Worm (Caenorhabditis elegans) whole organism, L1 larva: ENCODE data around the gene F17H10.4.

ENCODE experiments used
- Y116A8C.19 ChIP-seq: sonication (generic microtip); optimal IDR thresholded peaks from 2 replicates; lab custom pipeline; 2016; ENCODE audit warnings: missing compliant biosample characterization, missing genetic modification characterization, borderline replicate concordance
- aly-2 ChIP-seq: fragments of 150-350 bp; optimal IDR thresholded peaks from 2 replicates; lab custom pipeline; 2014; ENCODE audit warnings: missing biosample characterization, missing genetic modification characterization
- ama-1 ChIP-seq: fragments of 150-350 bp; optimal IDR thresholded peaks from 2 replicates; lab custom pipeline; 2014
- blmp-1 ChIP-seq: fragments of 150-350 bp; optimal IDR thresholded peaks from 2 replicates; lab custom pipeline; 2014; ENCODE audit warnings: missing biosample characterization, missing genetic modification characterization
- ceh-8 ChIP-seq: fragments of 200-800 bp; sonication (Bioruptor generic); optimal IDR thresholded peaks from 2 replicates; lab custom pipeline; 2018; ENCODE audit warnings: mild to moderate bottlenecking, missing genetic modification characterization, moderate library complexity, missing compliant biosample characterization
- ceh-82 ChIP-seq, 3 experiments: fragments of 150-350 bp in 1 of 3; sonication (generic microtip) in 2 of 3; optimal IDR thresholded peaks; 2 replicates each; lab custom pipeline; 2014 to 2017; ENCODE audit warnings: missing biosample characterization in 3 of 3, missing genetic modification characterization in 3 of 3
- ceh-88 ChIP-seq: fragments of 200-800 bp; sonication (Bioruptor generic); IDR thresholded peaks from 2 replicates; pipeline ENCODE4 v1.3.6; 2022; ENCODE audit warnings: missing genetic modification characterization, missing compliant biosample characterization
- ceh-90 ChIP-seq: sonication (generic microtip); optimal IDR thresholded peaks from 2 replicates; lab custom pipeline; 2016; ENCODE audit warnings: missing genetic modification characterization, missing compliant biosample characterization
- ces-1 ChIP-seq: fragments of 150-350 bp; optimal IDR thresholded peaks from 2 replicates; lab custom pipeline; 2014; ENCODE audit warnings: missing biosample characterization, missing genetic modification reagents, missing genetic modification characterization
- dpl-1 ChIP-seq, 3 experiments: fragments of 150-350 bp in 2 of 3; sonication (generic microtip) in 1 of 3; optimal IDR thresholded peaks; 2 replicates each; lab custom pipeline; 2014 to 2017; ENCODE audit warnings: missing biosample characterization in 3 of 3, missing genetic modification characterization in 3 of 3, missing genetic modification reagents in 3 of 3
- dsc-1 ChIP-seq: sonication (generic microtip); optimal IDR thresholded peaks from 2 replicates; lab custom pipeline; 2016; ENCODE audit warnings: mild to moderate bottlenecking, missing genetic modification characterization, missing compliant biosample characterization
- efl-1 ChIP-seq, 4 experiments: fragments of 150-350 bp; optimal IDR thresholded peaks in 3 of 4; peaks in 1 of 4; 1 replicate in 1 of 4; 2 replicates in 3 of 4; lab custom pipeline; 2014; ENCODE audit warnings: missing biosample characterization in 2 of 4, missing genetic modification characterization in 2 of 4, missing genetic modification reagents in 2 of 4
- egl-27 ChIP-seq, 2 experiments: fragments of 150-350 bp in 1 of 2; sonication (generic microtip); optimal IDR thresholded peaks; 3 replicates each; lab custom pipeline; 2017 to 2018; ENCODE audit warnings: missing biosample characterization in 2 of 2, missing genetic modification characterization in 2 of 2, missing genetic modification reagents in 2 of 2
- elt-3 ChIP-seq, 6 experiments: fragments of 150-350 bp in 1 of 6; sonication (generic microtip); optimal IDR thresholded peaks; 2 replicates each; lab custom pipeline; 2017 to 2018; ENCODE audit warnings: missing biosample characterization in 6 of 6, missing genetic modification characterization in 6 of 6, inconsistent platforms in 1 of 6
- hlh-17 ChIP-seq: fragments of 200-800 bp; sonication (Bioruptor generic); optimal IDR thresholded peaks from 2 replicates; lab custom pipeline; 2018; ENCODE audit warnings: missing genetic modification characterization, mild to moderate bottlenecking, missing compliant biosample characterization, moderate library complexity, borderline replicate concordance
- hlh-4 ChIP-seq: sonication (generic microtip); optimal IDR thresholded peaks from 2 replicates; lab custom pipeline; 2016; ENCODE audit warnings: mild to moderate bottlenecking, missing genetic modification characterization, missing compliant biosample characterization
- hpl-2 ChIP-seq: fragments of 150-350 bp; optimal IDR thresholded peaks from 2 replicates; lab custom pipeline; 2014; ENCODE audit warnings: missing biosample characterization, missing genetic modification reagents, missing genetic modification characterization
- jun-1 ChIP-seq: fragments of 150-350 bp; optimal IDR thresholded peaks from 2 replicates; lab custom pipeline; 2014; ENCODE audit warnings: missing biosample characterization, missing genetic modification reagents, missing genetic modification characterization
- lin-13 ChIP-seq: fragments of 150-350 bp; optimal IDR thresholded peaks from 2 replicates; lab custom pipeline; 2014; ENCODE audit warnings: missing biosample characterization, missing genetic modification reagents, missing genetic modification characterization
- lin-14 ChIP-seq: fragments of 200-800 bp; sonication (Bioruptor generic); optimal IDR thresholded peaks from 2 replicates; lab custom pipeline; 2018; ENCODE audit warnings: mild to moderate bottlenecking, missing genetic modification characterization, moderate library complexity, missing compliant biosample characterization
- lin-15B ChIP-seq: fragments of 150-350 bp; sonication (generic microtip); optimal IDR thresholded peaks from 3 replicates; lab custom pipeline; 2014; ENCODE audit warnings: missing biosample characterization, missing genetic modification characterization
- lin-35 ChIP-seq, 2 experiments: fragments of 150-350 bp; optimal IDR thresholded peaks; 2 replicates each; lab custom pipeline; 2014; ENCODE audit warnings: missing biosample characterization in 2 of 2, missing genetic modification characterization in 2 of 2, missing genetic modification reagents in 2 of 2
- lsy-2 ChIP-seq, 2 experiments: fragments of 150-350 bp; optimal IDR thresholded peaks; 2 replicates each; lab custom pipeline; 2014; ENCODE audit warnings: missing biosample characterization in 2 of 2, missing genetic modification characterization in 2 of 2
- mab-9 ChIP-seq: fragments of 200-800 bp; sonication (Bioruptor generic); IDR thresholded peaks from 2 replicates; pipeline ENCODE4 v1.3.6; 2022; ENCODE audit warnings: missing genetic modification reagents, missing genetic modification characterization, missing compliant biosample characterization
- mdl-1 ChIP-seq, 2 experiments: fragments of 150-350 bp; optimal IDR thresholded peaks; 2 replicates each; lab custom pipeline; 2014 to 2017; ENCODE audit warnings: missing biosample characterization in 2 of 2, missing genetic modification characterization in 2 of 2, inconsistent platforms in 1 of 2
- nhr-11 ChIP-seq: fragments of 150-350 bp; optimal IDR thresholded peaks from 2 replicates; lab custom pipeline; 2014; ENCODE audit warnings: missing biosample characterization, missing genetic modification characterization
- nhr-12 ChIP-seq: sonication (generic microtip); optimal IDR thresholded peaks from 2 replicates; lab custom pipeline; 2017; ENCODE audit warnings: missing biosample characterization, missing genetic modification characterization
- nhr-19 ChIP-seq: fragments of 200-800 bp; sonication (Bioruptor generic); conservative IDR thresholded peaks from 2 replicates; pipeline ENCODE4 v1.3.6; 2022; ENCODE audit warnings: missing genetic modification characterization, missing compliant biosample characterization
- nhr-20 ChIP-seq: sonication (generic microtip); optimal IDR thresholded peaks from 2 replicates; lab custom pipeline; 2016; ENCODE audit warnings: mild to moderate bottlenecking, missing genetic modification characterization, missing compliant biosample characterization
- nhr-47 ChIP-seq: sonication (generic microtip); optimal IDR thresholded peaks from 2 replicates; lab custom pipeline; 2016; ENCODE audit warnings: mild to moderate bottlenecking, missing genetic modification characterization, moderate library complexity, missing compliant biosample characterization
- nhr-71 ChIP-seq: sonication (generic microtip); optimal IDR thresholded peaks from 2 replicates; lab custom pipeline; 2016; ENCODE audit warnings: mild to moderate bottlenecking, missing genetic modification characterization, moderate library complexity, missing compliant biosample characterization
- nhr-85 ChIP-seq: sonication (generic microtip); peaks from one replicate; lab custom pipeline; 2016; ENCODE audit warnings: missing genetic modification characterization, inconsistent platforms, missing compliant biosample characterization
- nhr-90 ChIP-seq: sonication (generic microtip); optimal IDR thresholded peaks from 2 replicates; lab custom pipeline; 2016; ENCODE audit warnings: mild to moderate bottlenecking, missing genetic modification characterization, missing compliant biosample characterization; ENCODE audit not compliant: poor library complexity
- rnt-1 ChIP-seq: sonication (generic microtip); optimal IDR thresholded peaks from 2 replicates; lab custom pipeline; 2016; ENCODE audit warnings: mild to moderate bottlenecking, missing genetic modification characterization, moderate library complexity, missing compliant biosample characterization
- skn-1 ChIP-seq: fragments of 150-350 bp; optimal IDR thresholded peaks from 2 replicates; lab custom pipeline; 2014; ENCODE audit warnings: missing biosample characterization, missing genetic modification characterization
- snpc-4 ChIP-seq: fragments of 150-350 bp; optimal IDR thresholded peaks from 2 replicates; lab custom pipeline; 2014; ENCODE audit warnings: missing biosample characterization, missing genetic modification characterization
- snu-23 ChIP-seq: sonication (generic microtip); optimal IDR thresholded peaks from 2 replicates; lab custom pipeline; 2016; ENCODE audit warnings: missing genetic modification characterization, missing compliant biosample characterization
- tbx-2 ChIP-seq: sonication (generic microtip); optimal IDR thresholded peaks from 2 replicates; lab custom pipeline; 2016; ENCODE audit warnings: missing genetic modification characterization, missing compliant biosample characterization
- tlp-1 ChIP-seq: fragments of 150-350 bp; optimal IDR thresholded peaks from 2 replicates; lab custom pipeline; 2014; ENCODE audit warnings: missing biosample characterization, missing genetic modification characterization
- unc-98 ChIP-seq: fragments of 200-800 bp; sonication (Bioruptor generic); IDR thresholded peaks from 2 replicates; pipeline ENCODE4 v1.3.6; 2022; ENCODE audit warnings: missing genetic modification characterization, missing compliant biosample characterization
- xbp-1 ChIP-seq: sonication (generic microtip); optimal IDR thresholded peaks from 2 replicates; lab custom pipeline; 2016; ENCODE audit warnings: missing genetic modification characterization, missing compliant biosample characterization

F17H10.4 gene

DNA sequence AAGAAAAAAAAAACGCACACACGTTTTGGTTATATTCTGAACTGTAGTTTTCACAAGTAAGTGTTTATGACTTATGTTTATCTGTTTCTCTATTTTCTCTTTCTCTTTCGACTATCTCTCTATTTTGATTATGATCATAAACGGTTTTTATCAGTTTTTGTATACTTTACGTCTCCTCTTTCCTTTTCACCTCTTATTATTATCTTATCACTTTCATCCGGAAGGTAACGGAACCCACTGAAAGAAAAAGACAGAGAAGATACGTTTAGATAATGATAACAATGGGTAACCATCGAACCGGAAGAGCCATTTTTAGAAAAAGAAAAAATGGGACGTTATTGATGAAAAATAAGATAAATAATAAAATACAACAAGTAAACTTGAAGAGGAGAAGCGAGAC, 39.4 kb upstream of the F17H10.4 start (continued):
- no peak for TF ChIP-seq hpl-2
- no peak for TF ChIP-seq aly-2 (tag; lab: Kevin White, UChicago)
- TF ChIP-seq mab-9 (GFP tag; lab: Robert Waterston, UW), result no peak
- peak; percentile 28; the same call in 1 of the 2 replicates for TF ChIP-seq nhr-19 (GFP tag; lab: Robert Waterston, UW)
- peak in 1 of 2 experiments; percentile 50 for TF ChIP-seq lsy-2 (tag; optimal IDR thresholded peaks at IDR 0.05; lab: Kevin White, UChicago)
- no peak for TF ChIP-seq lin-13
- no peak for TF ChIP-seq ama-1 (lab: Kevin White, UChicago)
- TF ChIP-seq xbp-1 (tag; lab: Kevin White, UChicago), result no peak
- TF ChIP-seq hlh-4 (tag; lab: Kevin White, UChicago), result no peak
- no peak for TF ChIP-seq unc-98 (GFP tag; lab: Robert Waterston, UW)
- TF ChIP-seq hlh-17 (GFP tag; lab: Kevin White, UChicago), result no peak
- peak; percentile 68 for TF ChIP-seq tlp-1
- peak; percentile 74 for TF ChIP-seq blmp-1 (tag; lab: Kevin White, UChicago)
- no peak for TF ChIP-seq ces-1 (GFP tag; lab: Kevin White, UChicago)
- TF ChIP-seq jun-1, result peak; percentile 80
- TF ChIP-seq egl-27 (tag; optimal IDR thresholded peaks at IDR 0.05; lab: Kevin White, UChicago), result no peak
- TF ChIP-seq ceh-82 (tag; optimal IDR thresholded peaks at IDR 0.05; lab: Kevin White, UChicago), result no peak
- no peak for TF ChIP-seq snpc-4 (tag; lab: Kevin White, UChicago)

- TF ChIP-seq ceh-88 (no peak), nhr-11 (no peak), nhr-90 (tag; lab: Kevin White, UChicago) (peak; percentile 41), efl-1 (optimal IDR thresholded peaks at IDR 0.05; lab: Kevin White, UChicago) (no peak), efl-1 (GFP tag; optimal IDR thresholded peaks at IDR 0.05 in 1 of 2; lab: Kevin White, UChicago) (no peak), snpc-4 (tag; lab: Kevin White, UChicago) (no peak), tbx-2 (tag; lab: Kevin White, UChicago) (peak; percentile 13), blmp-1 (tag; lab: Kevin White, UChicago) (peak; percentile 61), lin-15B (tag; lab: Kevin White, UChicago) (no peak), dsc-1 (tag; lab: Kevin White, UChicago) (no peak), ceh-82 (tag; optimal IDR thresholded peaks at IDR 0.05; lab: Kevin White, UChicago) (peak in 1 of 3 experiments; percentile 13), elt-3 (tag; optimal IDR thresholded peaks at IDR 0.05; lab: Kevin White, UChicago) (peak in 2 of 6 experiments; percentile 38 to 41), nhr-20 (tag; lab: Kevin White, UChicago) (peak; percentile 57), Y116A8C.19 (tag; lab: Kevin White, UChicago) (no peak), ceh-8 (GFP tag; lab: Kevin White, UChicago) (no peak), hpl-2 (no peak), lin-35 (GFP tag; optimal IDR thresholded peaks at IDR 0.05; lab: Kevin White, UChicago) (peak in 1 of 2 experiments; percentile 57), ceh-90 (tag; lab: Kevin White, UChicago) (no peak), dpl-1 (GFP tag; optimal IDR thresholded peaks at IDR 0.05; lab: Kevin White, UChicago) (peak in 1 of 3 experiments; percentile 2), skn-1 (tag; lab: Kevin White, UChicago) (no peak), nhr-71 (peak; percentile 45), nhr-85 (tag; lab: Kevin White, UChicago) (peak; percentile 92), nhr-47 (tag; lab: Kevin White, UChicago) (peak; percentile 8), unc-98 (GFP tag; lab: Robert Waterston, UW) (no peak), snu-23 (GFP tag; lab: Kevin White, UChicago) (peak; percentile 44), rnt-1 (tag; lab: Kevin White, UChicago) (peak; percentile 13), lin-14 (peak; percentile 70), nhr-12 (tag; lab: Kevin White, UChicago) (no peak), mdl-1 (tag; optimal IDR thresholded peaks at IDR 0.05; lab: Kevin White, UChicago) (peak in 1 of 2 experiments; percentile 74)
These were observed 38.0 kb upstream of the F17H10.4 start for ce11 chrX:13164301-13164700.
